Worm (Caenorhabditis elegans): ENCODE results near the gene tag-280.
A peak's percentile ranks its signal among the peaks of the same experiment; 100 is the strongest.

Gene tag-280

ce11 chrII:12494556-12495131 is 34.2 kb downstream of the tag-280 start, which contains the start of gene col-85 (continued):
- TF ChIP-seq odd-2 (tag; optimal IDR thresholded peaks at IDR 0.05) (peak; percentile 79), unc-55 (GFP tag; optimal IDR thresholded peaks at IDR 0.05) (no peak), sox-4 (tag; optimal IDR thresholded peaks at IDR 0.05) (peak; percentile 97), lin-11 (tag; optimal IDR thresholded peaks at IDR 0.05) (peak; percentile 87), Y22D7AL.16 (tag; optimal IDR thresholded peaks at IDR 0.05) (peak; percentile 94), lim-6 (tag; optimal IDR thresholded peaks at IDR 0.05) (peak; percentile 84), tbx-2 (tag; optimal IDR thresholded peaks at IDR 0.05) (peak; percentile 92), ceh-22 (tag; optimal IDR thresholded peaks at IDR 0.05) (no peak), eyg-1 (tag; optimal IDR thresholded peaks at IDR 0.05) (peak; percentile 68), pag-3 (tag; optimal IDR thresholded peaks at IDR 0.05; ENCODE audit: borderline replicate concordance) (peak; percentile 89), nhr-11 (tag; optimal IDR thresholded peaks at IDR 0.05) (no peak), dve-1 (tag; optimal IDR thresholded peaks at IDR 0.05) (peak; percentile 81), fax-1 (tag; optimal IDR thresholded peaks at IDR 0.05) (peak; percentile 88), unc-86 (tag; optimal IDR thresholded peaks at IDR 0.05) (peak; percentile 84), hlh-6 (tag; optimal IDR thresholded peaks at IDR 0.05) (peak; percentile 95), T23F11.4 (GFP tag; optimal IDR thresholded peaks at IDR 0.05) (peak; percentile 97), ceh-19 (GFP tag; optimal IDR thresholded peaks at IDR 0.05) (peak; percentile 94), ceh-48 (tag; optimal IDR thresholded peaks at IDR 0.05) (peak; percentile 86), ztf-16 (tag; optimal IDR thresholded peaks at IDR 0.05) (peak; percentile 95), tbx-7 (tag; optimal IDR thresholded peaks at IDR 0.05) (peak; percentile 43), ceh-31 (tag; optimal IDR thresholded peaks at IDR 0.05) (peak; percentile 86), ref-2 (tag; optimal IDR thresholded peaks at IDR 0.05) (peak; percentile 89), nhr-232 (tag; optimal IDR thresholded peaks at IDR 0.05) (peak; percentile 85), unc-42 (tag; optimal IDR thresholded peaks at IDR 0.05) (peak; percentile 84), ceh-24 (tag; optimal IDR thresholded peaks at IDR 0.05) (peak; percentile 90)

- no peak for TF ChIP-seq nhr-232 (tag; optimal IDR thresholded peaks at IDR 0.05)
- TF ChIP-seq Y22D7AL.16 (tag; optimal IDR thresholded peaks at IDR 0.05): no peak
- no peak for TF ChIP-seq syd-9 (tag; optimal IDR thresholded peaks at IDR 0.05)
- TF ChIP-seq elt-4 (tag; optimal IDR thresholded peaks at IDR 0.05): no peak
- TF ChIP-seq hlh-30 (tag; optimal IDR thresholded peaks at IDR 0.05; ENCODE audit: insufficient read depth): no peak
- TF ChIP-seq sdc-2 (tag; optimal IDR thresholded peaks at IDR 0.05): no peak
- no peak for TF ChIP-seq rnt-1 (tag; optimal IDR thresholded peaks at IDR 0.05)
- no peak for TF ChIP-seq dmd-4 (tag; optimal IDR thresholded peaks at IDR 0.05; ENCODE audit: borderline replicate concordance)
Observed at ce11 chrII:12496981-12497380, 36.5 kb downstream of the tag-280 start, which contains the start of gene T21B4.3. T21B4.3 (minus strand) TSS chrII:12497081.

- TF ChIP-seq unc-42 (tag; optimal IDR thresholded peaks at IDR 0.05) (peak; percentile 92), ceh-14 (tag; optimal IDR thresholded peaks at IDR 0.05) (no peak)
Observed at ce11 chrII:12499969-12500368, 39.5 kb downstream of the tag-280 start.

ce11 chrII:12502784-12503183 is 42.3 kb downstream of the tag-280 start, which contains the start of gene ador-1:
ador-1 (minus strand) TSS chrII:12502884.
- TF ChIP-seq pha-2 (tag; optimal IDR thresholded peaks at IDR 0.05) (no peak), npax-4 (tag; optimal IDR thresholded peaks at IDR 0.05) (no peak), ceh-34 (tag; optimal IDR thresholded peaks at IDR 0.05) (no peak), pat-9 (tag; optimal IDR thresholded peaks at IDR 0.05) (no peak), ceh-48 (tag; optimal IDR thresholded peaks at IDR 0.05) (no peak), elt-2 (tag; optimal IDR thresholded peaks at IDR 0.05) (no peak), elt-4 (tag; optimal IDR thresholded peaks at IDR 0.05) (no peak), rnt-1 (tag; optimal IDR thresholded peaks at IDR 0.05) (no peak), T23F11.4 (GFP tag; optimal IDR thresholded peaks at IDR 0.05) (no peak), ceh-24 (tag; optimal IDR thresholded peaks at IDR 0.05) (no peak), C38D4.7 (GFP tag; optimal IDR thresholded peaks at IDR 0.05) (no peak), unc-55 (GFP tag; optimal IDR thresholded peaks at IDR 0.05) (no peak), pros-1 (tag; optimal IDR thresholded peaks at IDR 0.05) (no peak), sox-4 (tag; optimal IDR thresholded peaks at IDR 0.05) (no peak), tbx-7 (tag; optimal IDR thresholded peaks at IDR 0.05) (no peak), nhr-232 (tag; optimal IDR thresholded peaks at IDR 0.05) (no peak), unc-3 (GFP tag; conservative IDR thresholded peaks at IDR 0.05) (no peak), unc-3 (tag; optimal IDR thresholded peaks at IDR 0.05) (no peak), ceh-19 (GFP tag; optimal IDR thresholded peaks at IDR 0.05) (no peak)
